Worm (Caenorhabditis elegans) whole organism, L1 larva: ENCODE measurements around the gene ZK287.7.

ENCODE experiments used
- C34B4.2 ChIP-seq: sonication (generic microtip); optimal IDR thresholded peaks from 2 replicates; lab custom pipeline; 2017; ENCODE audit warnings: mild to moderate bottlenecking, missing genetic modification characterization, missing compliant biosample characterization
- Y116A8C.19 ChIP-seq: sonication (generic microtip); optimal IDR thresholded peaks from 2 replicates; lab custom pipeline; 2016; ENCODE audit warnings: missing compliant biosample characterization, missing genetic modification characterization, borderline replicate concordance
- aha-1 ChIP-seq: fragments of 150-350 bp; optimal IDR thresholded peaks from 2 replicates; lab custom pipeline; 2014; ENCODE audit warnings: missing biosample characterization, missing genetic modification characterization
- alr-1 ChIP-seq: fragments of 200-800 bp; sonication (Bioruptor generic); optimal IDR thresholded peaks from 2 replicates; lab custom pipeline; 2018; ENCODE audit warnings: borderline replicate concordance, mild to moderate bottlenecking, missing genetic modification characterization, missing compliant biosample characterization
- ama-1 ChIP-seq: fragments of 150-350 bp; optimal IDR thresholded peaks from 2 replicates; lab custom pipeline; 2014
- blmp-1 ChIP-seq: fragments of 150-350 bp; optimal IDR thresholded peaks from 2 replicates; lab custom pipeline; 2014; ENCODE audit warnings: missing biosample characterization, missing genetic modification characterization
- ceh-8 ChIP-seq: fragments of 200-800 bp; sonication (Bioruptor generic); optimal IDR thresholded peaks from 2 replicates; lab custom pipeline; 2018; ENCODE audit warnings: mild to moderate bottlenecking, missing genetic modification characterization, moderate library complexity, missing compliant biosample characterization
- ceh-82 ChIP-seq, 3 experiments: fragments of 150-350 bp in 1 of 3; sonication (generic microtip) in 2 of 3; optimal IDR thresholded peaks; 2 replicates each; lab custom pipeline; 2014 to 2017; ENCODE audit warnings: missing biosample characterization in 3 of 3, missing genetic modification characterization in 3 of 3
- ceh-88 ChIP-seq: fragments of 200-800 bp; sonication (Bioruptor generic); IDR thresholded peaks from 2 replicates; pipeline ENCODE4 v1.3.6; 2022; ENCODE audit warnings: missing genetic modification characterization, missing compliant biosample characterization
- ces-1 ChIP-seq: fragments of 150-350 bp; optimal IDR thresholded peaks from 2 replicates; lab custom pipeline; 2014; ENCODE audit warnings: missing biosample characterization, missing genetic modification reagents, missing genetic modification characterization
- dsc-1 ChIP-seq: sonication (generic microtip); optimal IDR thresholded peaks from 2 replicates; lab custom pipeline; 2016; ENCODE audit warnings: mild to moderate bottlenecking, missing genetic modification characterization, missing compliant biosample characterization
- efl-1 ChIP-seq, 4 experiments: fragments of 150-350 bp; optimal IDR thresholded peaks in 3 of 4; peaks in 1 of 4; 1 replicate in 1 of 4; 2 replicates in 3 of 4; lab custom pipeline; 2014; ENCODE audit warnings: missing biosample characterization in 2 of 4, missing genetic modification characterization in 2 of 4, missing genetic modification reagents in 2 of 4
- fkh-10 ChIP-seq: sonication (generic microtip); optimal IDR thresholded peaks from 2 replicates; lab custom pipeline; 2017; ENCODE audit warnings: missing biosample characterization, missing genetic modification reagents, missing genetic modification characterization
- fkh-8 ChIP-seq: sonication (generic microtip); optimal IDR thresholded peaks from 2 replicates; lab custom pipeline; 2016; ENCODE audit warnings: mild to moderate bottlenecking, missing genetic modification characterization, missing compliant biosample characterization
- grh-1 ChIP-seq: fragments of 200-800 bp; sonication (Bioruptor generic); IDR thresholded peaks from 2 replicates; pipeline ENCODE4 v1.3.6; 2022; ENCODE audit warnings: missing genetic modification reagents, missing genetic modification characterization, missing compliant biosample characterization
- irx-1 ChIP-seq: sonication (generic microtip); optimal IDR thresholded peaks from 2 replicates; lab custom pipeline; 2016; ENCODE audit warnings: missing genetic modification characterization, missing compliant biosample characterization
- isw-1 ChIP-seq: fragments of 200-800 bp; sonication (Bioruptor generic); IDR thresholded peaks from 2 replicates; pipeline ENCODE4 v1.3.6; 2022; ENCODE audit warnings: missing genetic modification characterization, missing compliant biosample characterization
- lin-13 ChIP-seq: fragments of 150-350 bp; optimal IDR thresholded peaks from 2 replicates; lab custom pipeline; 2014; ENCODE audit warnings: missing biosample characterization, missing genetic modification reagents, missing genetic modification characterization
- lin-14 ChIP-seq: fragments of 200-800 bp; sonication (Bioruptor generic); optimal IDR thresholded peaks from 2 replicates; lab custom pipeline; 2018; ENCODE audit warnings: mild to moderate bottlenecking, missing genetic modification characterization, moderate library complexity, missing compliant biosample characterization
- lin-15B ChIP-seq: fragments of 150-350 bp; sonication (generic microtip); optimal IDR thresholded peaks from 3 replicates; lab custom pipeline; 2014; ENCODE audit warnings: missing biosample characterization, missing genetic modification characterization
- lin-35 ChIP-seq, 2 experiments: fragments of 150-350 bp; optimal IDR thresholded peaks; 2 replicates each; lab custom pipeline; 2014; ENCODE audit warnings: missing biosample characterization in 2 of 2, missing genetic modification characterization in 2 of 2, missing genetic modification reagents in 2 of 2
- lin-39 ChIP-seq: fragments of 150-350 bp; optimal IDR thresholded peaks from 2 replicates; lab custom pipeline; 2014; ENCODE audit warnings: missing biosample characterization, missing genetic modification reagents, missing genetic modification characterization
- lir-3 ChIP-seq: sonication (generic microtip); optimal IDR thresholded peaks from 2 replicates; lab custom pipeline; 2016; ENCODE audit warnings: mild to moderate bottlenecking, missing genetic modification characterization, moderate library complexity, missing compliant biosample characterization; ENCODE audit not compliant: poor library complexity
- lsy-2 ChIP-seq, 2 experiments: fragments of 150-350 bp; optimal IDR thresholded peaks; 2 replicates each; lab custom pipeline; 2014; ENCODE audit warnings: missing biosample characterization in 2 of 2, missing genetic modification characterization in 2 of 2
- mdl-1 ChIP-seq, 2 experiments: fragments of 150-350 bp; optimal IDR thresholded peaks; 2 replicates each; lab custom pipeline; 2014 to 2017; ENCODE audit warnings: missing biosample characterization in 2 of 2, missing genetic modification characterization in 2 of 2, inconsistent platforms in 1 of 2
- mef-2 ChIP-seq: fragments of 150-350 bp; optimal IDR thresholded peaks from 2 replicates; lab custom pipeline; 2014; ENCODE audit warnings: missing biosample characterization, missing genetic modification characterization
- mep-1 ChIP-seq: fragments of 150-350 bp; optimal IDR thresholded peaks from 2 replicates; lab custom pipeline; 2014; ENCODE audit warnings: missing biosample characterization, missing genetic modification characterization
- nhr-11 ChIP-seq: fragments of 150-350 bp; optimal IDR thresholded peaks from 2 replicates; lab custom pipeline; 2014; ENCODE audit warnings: missing biosample characterization, missing genetic modification characterization
- nhr-19 ChIP-seq: fragments of 200-800 bp; sonication (Bioruptor generic); conservative IDR thresholded peaks from 2 replicates; pipeline ENCODE4 v1.3.6; 2022; ENCODE audit warnings: missing genetic modification characterization, missing compliant biosample characterization
- nhr-20 ChIP-seq: sonication (generic microtip); optimal IDR thresholded peaks from 2 replicates; lab custom pipeline; 2016; ENCODE audit warnings: mild to moderate bottlenecking, missing genetic modification characterization, missing compliant biosample characterization
- nhr-237 ChIP-seq: fragments of 150-350 bp; optimal IDR thresholded peaks from 2 replicates; lab custom pipeline; 2014; ENCODE audit warnings: missing biosample characterization, missing genetic modification characterization
- nhr-28 ChIP-seq: fragments of 150-350 bp; optimal IDR thresholded peaks from 2 replicates; lab custom pipeline; 2014; ENCODE audit warnings: missing biosample characterization, missing genetic modification characterization
- nhr-84 ChIP-seq: sonication (generic microtip); optimal IDR thresholded peaks from 2 replicates; lab custom pipeline; 2017; ENCODE audit warnings: missing biosample characterization, missing genetic modification characterization
- nhr-90 ChIP-seq: sonication (generic microtip); optimal IDR thresholded peaks from 2 replicates; lab custom pipeline; 2016; ENCODE audit warnings: mild to moderate bottlenecking, missing genetic modification characterization, missing compliant biosample characterization; ENCODE audit not compliant: poor library complexity
- pag-3 ChIP-seq: sonication (generic microtip); optimal IDR thresholded peaks from 2 replicates; lab custom pipeline; 2017; ENCODE audit warnings: missing genetic modification characterization, mild to moderate bottlenecking, missing compliant biosample characterization, antibody characterized with exemption, borderline replicate concordance; ENCODE audit not compliant: insufficient read depth
- skn-1 ChIP-seq: fragments of 150-350 bp; optimal IDR thresholded peaks from 2 replicates; lab custom pipeline; 2014; ENCODE audit warnings: missing biosample characterization, missing genetic modification characterization
- snpc-4 ChIP-seq: fragments of 150-350 bp; optimal IDR thresholded peaks from 2 replicates; lab custom pipeline; 2014; ENCODE audit warnings: missing biosample characterization, missing genetic modification characterization
- snu-23 ChIP-seq: sonication (generic microtip); optimal IDR thresholded peaks from 2 replicates; lab custom pipeline; 2016; ENCODE audit warnings: missing genetic modification characterization, missing compliant biosample characterization
- sptf-1 ChIP-seq: fragments of 150-350 bp; optimal IDR thresholded peaks from 2 replicates; lab custom pipeline; 2014; ENCODE audit warnings: missing biosample characterization, missing genetic modification characterization
- sup-37 ChIP-seq: fragments of 200-800 bp; sonication (Bioruptor generic); optimal IDR thresholded peaks from 2 replicates; lab custom pipeline; 2018; ENCODE audit warnings: mild to moderate bottlenecking, missing genetic modification characterization, missing compliant biosample characterization
- tbx-2 ChIP-seq: sonication (generic microtip); optimal IDR thresholded peaks from 2 replicates; lab custom pipeline; 2016; ENCODE audit warnings: missing genetic modification characterization, missing compliant biosample characterization
- unc-130 ChIP-seq: fragments of 150-350 bp; optimal IDR thresholded peaks from 2 replicates; lab custom pipeline; 2017; ENCODE audit warnings: missing biosample characterization, missing genetic modification characterization, inconsistent platforms
- unc-30 ChIP-seq: sonication (generic microtip); optimal IDR thresholded peaks from 2 replicates; lab custom pipeline; 2017; ENCODE audit warnings: missing biosample characterization, missing genetic modification characterization
- unc-62 ChIP-seq: fragments of 150-350 bp; optimal IDR thresholded peaks from 2 replicates; lab custom pipeline; 2014; ENCODE audit warnings: missing biosample characterization, missing genetic modification reagents, missing genetic modification characterization
- unc-98 ChIP-seq: fragments of 200-800 bp; sonication (Bioruptor generic); IDR thresholded peaks from 2 replicates; pipeline ENCODE4 v1.3.6; 2022; ENCODE audit warnings: missing genetic modification characterization, missing compliant biosample characterization
- vab-15 ChIP-seq: sonication (generic microtip); optimal IDR thresholded peaks from 2 replicates; lab custom pipeline; 2017; ENCODE audit warnings: missing genotype, mild to moderate bottlenecking, missing genetic modification characterization, missing compliant biosample characterization
- zag-1 ChIP-seq: fragments of 150-350 bp; optimal IDR thresholded peaks from 2 replicates; lab custom pipeline; 2014; ENCODE audit warnings: missing biosample characterization, missing genetic modification characterization
- zip-4 ChIP-seq: fragments of 200-800 bp; sonication (Bioruptor generic); optimal IDR thresholded peaks from 2 replicates; lab custom pipeline; 2018; ENCODE audit warnings: mild to moderate bottlenecking, missing genetic modification characterization, moderate library complexity, missing compliant biosample characterization
- ztf-11 ChIP-seq, 2 experiments: sonication (generic microtip); optimal IDR thresholded peaks; 2 replicates each; lab custom pipeline; 2016 to 2017; ENCODE audit warnings: missing genetic modification characterization in 2 of 2, missing biosample characterization in 1 of 2, missing compliant biosample characterization in 1 of 2

Gene ZK287.7

ce11 chrV:9730743-9731706 lies 38.2 kb downstream of the ZK287.7 start:
- peak; percentile 67 for TF ChIP-seq zip-4 (GFP tag; lab: Kevin White, UChicago)
- no peak for TF ChIP-seq Y116A8C.19 (tag; lab: Kevin White, UChicago)
- no peak for TF ChIP-seq sptf-1 (tag; lab: Kevin White, UChicago)
- TF ChIP-seq zag-1: peak; percentile 25
- peak in 1 of 2 experiments; percentile 82 for TF ChIP-seq ztf-11 (tag; optimal IDR thresholded peaks at IDR 0.05; lab: Kevin White, UChicago)
- no peak for TF ChIP-seq unc-62 (GFP tag; lab: Kevin White, UChicago)
- peak; percentile 89 for TF ChIP-seq nhr-19 (GFP tag; lab: Robert Waterston, UW)
- peak; percentile 87 for TF ChIP-seq ceh-88 (GFP tag; lab: Robert Waterston, UW)
- TF ChIP-seq nhr-237 (tag; lab: Kevin White, UChicago): peak; percentile 59
- TF ChIP-seq nhr-90 (tag; lab: Kevin White, UChicago): peak; percentile 89
- TF ChIP-seq lin-15B: peak; percentile 60
- TF ChIP-seq lin-14 (GFP tag; lab: Kevin White, UChicago): peak; percentile 100
- TF ChIP-seq fkh-10: peak; percentile 96
- peak; percentile 99 for TF ChIP-seq snu-23 (GFP tag; lab: Kevin White, UChicago)
- peak; percentile 80 for TF ChIP-seq skn-1 (tag; lab: Kevin White, UChicago)
- peak; percentile 91 for TF ChIP-seq unc-130
- peak; percentile 76 for TF ChIP-seq mep-1 (tag; lab: Kevin White, UChicago)
- TF ChIP-seq nhr-28 (tag; lab: Kevin White, UChicago): no peak
- no peak for TF ChIP-seq pag-3 (tag; lab: Kevin White, UChicago)
- no peak for TF ChIP-seq alr-1 (tag; lab: Kevin White, UChicago)
- peak; percentile 88 for TF ChIP-seq ceh-8 (GFP tag; lab: Kevin White, UChicago)
- TF ChIP-seq dsc-1: peak; percentile 91
- no peak; the same call in none of the 2 replicates for TF ChIP-seq grh-1 (GFP tag; lab: Robert Waterston, UW)
- TF ChIP-seq irx-1: peak; percentile 87
- peak; percentile 57 to 95 (median 83) for TF ChIP-seq ceh-82 (tag; optimal IDR thresholded peaks at IDR 0.05; lab: Kevin White, UChicago)
- TF ChIP-seq blmp-1 (tag; lab: Kevin White, UChicago): peak; percentile 89
- TF ChIP-seq lin-13: peak; percentile 88
- peak; percentile 23 for TF ChIP-seq ces-1 (GFP tag; lab: Kevin White, UChicago)
- peak; percentile 74 to 97 for TF ChIP-seq mdl-1 (tag; optimal IDR thresholded peaks at IDR 0.05; lab: Kevin White, UChicago)
- TF ChIP-seq lin-39: peak; percentile 24
- TF ChIP-seq unc-30 (tag; lab: Kevin White, UChicago): no peak
- peak; percentile 96 for TF ChIP-seq vab-15 (tag; lab: Kevin White, UChicago)
- TF ChIP-seq efl-1 (optimal IDR thresholded peaks at IDR 0.05; lab: Kevin White, UChicago): peak; percentile 82 to 84
- peak; percentile 63 to 95 for TF ChIP-seq efl-1 (GFP tag; optimal IDR thresholded peaks at IDR 0.05 in 1 of 2; lab: Kevin White, UChicago)
- peak; percentile 82 for TF ChIP-seq mef-2 (tag; lab: Kevin White, UChicago)
- TF ChIP-seq unc-98 (GFP tag; lab: Robert Waterston, UW): no peak; the same call in 1 of the 2 replicates
- no peak for TF ChIP-seq nhr-84 (tag; lab: Kevin White, UChicago)
- peak; percentile 80 for TF ChIP-seq snpc-4
- TF ChIP-seq tbx-2 (tag; lab: Kevin White, UChicago): peak; percentile 97
- TF ChIP-seq lir-3 (tag; lab: Kevin White, UChicago): peak; percentile 60
- peak; percentile 100 for TF ChIP-seq ama-1 (lab: Kevin White, UChicago)
- peak; percentile 86 to 87 for TF ChIP-seq lin-35 (GFP tag; optimal IDR thresholded peaks at IDR 0.05; lab: Kevin White, UChicago)
- TF ChIP-seq sup-37: peak; percentile 65
- TF ChIP-seq isw-1 (GFP tag; lab: Robert Waterston, UW): peak; percentile 90
- peak; percentile 99 for TF ChIP-seq fkh-8
- peak; percentile 95 to 99 for TF ChIP-seq lsy-2 (tag; optimal IDR thresholded peaks at IDR 0.05; lab: Kevin White, UChicago)
- TF ChIP-seq C34B4.2: no peak
- peak; percentile 98 for TF ChIP-seq nhr-20
- TF ChIP-seq aha-1 (tag; lab: Kevin White, UChicago): no peak
- peak; percentile 41 for TF ChIP-seq nhr-11 (tag; lab: Kevin White, UChicago)
